Fruit fly (Drosophila melanogaster): ENCODE data around the gene MED27.

The MED27 gene

DNA sequence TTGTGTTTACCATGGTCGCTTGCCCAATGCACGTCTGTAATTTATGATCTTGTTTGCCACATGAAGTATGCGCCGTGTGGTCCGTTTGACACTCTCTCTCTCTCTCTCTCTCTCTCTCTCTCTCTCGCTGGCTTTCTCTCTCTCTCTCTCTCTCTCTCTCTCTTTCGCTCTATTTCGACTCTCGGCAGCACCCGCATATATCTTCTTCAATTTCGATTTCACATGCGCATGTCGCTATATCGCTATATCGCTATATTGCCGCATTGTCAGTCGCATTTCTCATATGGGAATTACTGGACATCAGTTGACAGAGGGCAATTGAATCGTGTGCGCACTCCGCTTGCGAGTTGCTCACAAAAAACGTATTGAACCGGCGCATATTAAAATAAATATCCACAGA is 46.2 kb downstream of the MED27 start:
- TF ChIP-seq fd59A (GFP tag; optimal IDR thresholded peaks at IDR 0.05) (no peak), svp (GFP tag) (peak; percentile 46), CG6276 (GFP tag; optimal IDR thresholded peaks at IDR 0.05) (peak; percentile 15), Eip78C (GFP tag) (peak; percentile 36)

DNA sequence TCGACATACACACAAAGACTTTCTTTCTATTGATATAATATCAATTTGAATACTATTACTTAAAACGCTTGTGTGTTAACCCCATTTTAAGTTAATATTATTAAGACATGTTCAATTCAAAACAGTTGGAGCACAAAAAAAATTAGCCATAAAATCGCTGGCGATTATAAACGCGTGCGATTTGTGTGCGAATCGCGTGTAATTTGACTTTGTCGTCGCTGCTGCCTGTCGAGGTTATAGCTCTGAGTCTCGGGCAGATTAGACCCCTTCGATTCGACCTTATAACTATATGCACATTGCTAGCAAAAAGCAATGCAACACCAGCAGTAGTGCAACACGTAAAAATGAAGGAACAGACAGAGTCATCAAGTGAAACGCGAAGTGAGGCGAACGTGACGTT is 50.0 kb downstream of the MED27 start:
- TF ChIP-seq CG15336 (GFP tag; IDR thresholded peaks at IDR 0.05) (no peak), Lpt (GFP tag; optimal IDR thresholded peaks at IDR 0.05) (no peak), Smox (GFP tag; optimal IDR thresholded peaks at IDR 0.05) (no peak), ss (GFP tag; optimal IDR thresholded peaks at IDR 0.05) (no peak), CG1621 (tag; optimal IDR thresholded peaks at IDR 0.05) (no peak), CG9139 (GFP tag; optimal IDR thresholded peaks at IDR 0.05) (no peak), Gug (GFP tag; IDR thresholded peaks at IDR 0.05) (no peak), CG10669 (GFP tag; optimal IDR thresholded peaks at IDR 0.05) (no peak), eg (GFP tag; IDR thresholded peaks at IDR 0.05) (no peak), net (GFP tag; optimal IDR thresholded peaks at IDR 0.05) (no peak), CG6276 (GFP tag; optimal IDR thresholded peaks at IDR 0.05) (no peak), CG11902 (GFP tag; optimal IDR thresholded peaks at IDR 0.05) (no peak)

DNA sequence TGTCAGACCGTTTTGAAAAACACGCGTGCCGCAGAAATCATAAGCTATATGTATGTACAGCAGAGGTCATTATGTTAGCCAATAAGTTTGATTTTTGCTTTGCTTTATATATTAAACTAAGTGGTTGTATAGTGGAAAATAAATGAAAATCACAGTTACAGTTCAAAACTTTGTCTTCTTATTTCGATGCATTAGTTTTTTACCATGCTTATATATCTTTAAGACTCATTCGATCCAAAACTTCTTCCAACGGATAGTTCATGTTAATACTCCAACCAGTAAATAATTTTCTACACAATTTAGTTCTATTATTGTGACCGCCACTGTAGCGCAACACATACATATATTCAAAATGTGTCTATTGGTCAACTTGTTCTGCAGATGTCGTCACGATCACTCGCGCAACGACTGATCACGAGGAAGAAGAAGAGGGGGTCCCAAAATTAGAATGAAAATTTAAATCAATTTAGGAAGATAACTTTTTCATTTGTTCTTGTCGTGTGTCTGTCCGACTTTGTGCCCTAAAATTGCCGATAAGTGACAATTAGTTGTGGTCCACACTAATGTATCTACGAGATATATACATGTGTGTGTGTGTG is 50.6 kb downstream of the MED27 start:
- TF ChIP-seq ss (GFP tag; optimal IDR thresholded peaks at IDR 0.05) (no peak), topi (GFP tag; optimal IDR thresholded peaks at IDR 0.05) (no peak), salr (GFP tag; optimal IDR thresholded peaks at IDR 0.05) (peak in 1 of 2 experiments; percentile 53), CG10631 (GFP tag; optimal IDR thresholded peaks at IDR 0.05) (peak; percentile 24), CG7368 (GFP tag; optimal IDR thresholded peaks at IDR 0.05) (no peak), achi (GFP tag; optimal IDR thresholded peaks at IDR 0.05) (peak; percentile 28), Ets96B (tag; optimal IDR thresholded peaks at IDR 0.05) (no peak), net (GFP tag; optimal IDR thresholded peaks at IDR 0.05) (peak; percentile 11), CG34406 (GFP tag; optimal IDR thresholded peaks at IDR 0.05) (no peak), CG6854 (GFP tag; optimal IDR thresholded peaks at IDR 0.05) (no peak), dac (GFP tag; optimal IDR thresholded peaks at IDR 0.05) (no peak), cyc (GFP tag; optimal IDR thresholded peaks at IDR 0.05) (no peak), fd85E (GFP tag; optimal IDR thresholded peaks at IDR 0.05) (no peak), esn (GFP tag; optimal IDR thresholded peaks at IDR 0.05) (no peak), Gug (GFP tag; IDR thresholded peaks at IDR 0.05) (peak; percentile 35; the same call in 1 of the 2 replicates), pdm3 (GFP tag; optimal IDR thresholded peaks at IDR 0.05) (peak; percentile 60), eg (GFP tag; IDR thresholded peaks at IDR 0.05) (peak; percentile 72; the same call in 2 of the 3 replicates), Met (GFP tag; optimal IDR thresholded peaks at IDR 0.05) (peak; percentile 18), CG16779 (tag; optimal IDR thresholded peaks at IDR 0.05) (peak; percentile 25), Blimp-1 (GFP tag; optimal IDR thresholded peaks at IDR 0.05) (no peak), CG9139 (GFP tag; optimal IDR thresholded peaks at IDR 0.05) (no peak), CG8119 (GFP tag; IDR thresholded peaks at IDR 0.05) (peak; percentile 74), CG6276 (GFP tag; optimal IDR thresholded peaks at IDR 0.05) (peak; percentile 71), CG11294 (GFP tag; IDR thresholded peaks at IDR 0.05) (peak; percentile 60; the same call in 1 of the 2 replicates), CG11902 (GFP tag; optimal IDR thresholded peaks at IDR 0.05) (no peak), CG3032 (tag; optimal IDR thresholded peaks at IDR 0.05) (no peak), CG6163 (GFP tag; IDR thresholded peaks at IDR 0.05) (peak; percentile 39; the same call in 1 of the 3 replicates), CG10669 (GFP tag; optimal IDR thresholded peaks at IDR 0.05) (no peak), lz (GFP tag; optimal IDR thresholded peaks at IDR 0.05) (peak; percentile 11), CG15336 (GFP tag; IDR thresholded peaks at IDR 0.05) (peak; percentile 82), Sox15 (GFP tag; optimal IDR thresholded peaks at IDR 0.05) (no peak), CG1621 (tag; optimal IDR thresholded peaks at IDR 0.05) (no peak), Sox14 (GFP tag; optimal IDR thresholded peaks at IDR 0.05) (peak; percentile 37), CG32006 (GFP tag; optimal IDR thresholded peaks at IDR 0.05) (peak; percentile 80), CG31627 (GFP tag; optimal IDR thresholded peaks at IDR 0.05) (peak; percentile 16), vri (GFP tag; optimal IDR thresholded peaks at IDR 0.05) (no peak), Hr38 (GFP tag; optimal IDR thresholded peaks at IDR 0.05) (no peak), Sox102F (GFP tag; optimal IDR thresholded peaks at IDR 0.05) (no peak), Lpt (GFP tag; optimal IDR thresholded peaks at IDR 0.05) (peak; percentile 6), Smox (GFP tag; optimal IDR thresholded peaks at IDR 0.05) (peak; percentile 1), Eip75B (GFP tag; optimal IDR thresholded peaks at IDR 0.05) (no peak), spab (GFP tag; optimal IDR thresholded peaks at IDR 0.05) (peak; percentile 28), Hr4 (GFP tag; optimal IDR thresholded peaks at IDR 0.05) (peak; percentile 72)
